Fruit fly (Drosophila melanogaster): ENCODE measurements around the gene Cht7.
A peak's percentile ranks its signal among the peaks of the same experiment; 100 is the strongest.

The Cht7 gene

DNA sequence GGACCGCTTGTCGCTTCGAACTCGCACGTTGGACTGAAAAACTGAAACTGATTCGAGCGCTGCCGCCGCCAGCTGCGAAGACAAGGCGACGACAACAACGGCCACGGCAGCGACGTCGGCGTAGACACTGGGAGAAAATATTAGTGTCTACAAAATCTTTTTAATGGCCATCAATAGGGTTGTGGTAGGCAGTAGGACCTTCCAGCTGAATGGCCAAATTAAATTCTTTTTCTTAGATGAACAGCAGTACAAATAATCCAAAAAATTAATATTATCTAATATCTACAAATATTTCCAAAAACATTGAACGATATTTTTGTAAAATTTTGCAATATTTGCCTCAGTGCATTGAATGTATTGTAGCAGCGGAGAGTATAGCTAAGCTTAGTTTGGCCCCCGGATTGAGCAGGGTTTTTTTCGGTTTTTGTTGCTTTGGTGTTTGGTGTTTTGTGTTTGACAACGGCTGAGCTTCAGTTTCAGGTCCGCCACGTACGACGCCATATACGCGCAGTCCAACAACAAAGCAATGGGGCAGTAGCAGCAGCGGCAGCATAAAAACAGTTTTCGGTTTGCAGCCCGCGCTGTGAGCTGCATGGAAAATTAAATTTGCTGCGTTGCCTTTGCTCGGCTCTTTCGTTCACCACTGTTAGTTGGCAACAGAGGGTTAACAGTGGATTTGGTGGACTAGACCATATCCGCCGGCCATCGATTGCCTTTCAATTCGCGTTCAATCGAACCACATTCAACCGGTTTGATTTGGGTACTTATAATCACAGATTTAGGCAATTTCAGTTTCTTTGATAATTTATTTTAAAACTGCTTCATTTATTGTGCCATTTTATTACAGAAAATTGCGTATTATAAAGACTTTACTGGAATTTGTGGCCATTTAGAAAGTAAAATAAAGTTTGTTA, at the start of gene Cht7 (continued):
- TF ChIP-seq PHDP (tag; optimal IDR thresholded peaks at IDR 0.05) (peak; percentile 91), sob (GFP tag; IDR thresholded peaks at IDR 0.05) (peak; percentile 83), tna (GFP tag; IDR thresholded peaks at IDR 0.05; ENCODE audit: partially characterized antibody) (no peak), crc (GFP tag; optimal IDR thresholded peaks at IDR 0.05) (peak; percentile 45), hbn (GFP tag; IDR thresholded peaks at IDR 0.05; ENCODE audit: partially characterized antibody) (no peak), nmo (GFP tag; optimal IDR thresholded peaks at IDR 0.05) (peak; percentile 92), CG14014 (GFP tag; IDR thresholded peaks at IDR 0.05) (peak; percentile 74), CG16813 (GFP tag; IDR thresholded peaks at IDR 0.05; ENCODE audit: partially characterized antibody) (no peak), ems (GFP tag; optimal IDR thresholded peaks at IDR 0.05) (peak; percentile 61), CTCF (GFP tag; optimal IDR thresholded peaks at IDR 0.05) (peak; percentile 18), Lhr (GFP tag; optimal IDR thresholded peaks at IDR 0.05) (peak; percentile 65), trh (GFP tag; optimal IDR thresholded peaks at IDR 0.05) (peak; percentile 64), NC2α (GFP tag; optimal IDR thresholded peaks at IDR 0.05) (peak; percentile 50), rib (GFP tag; IDR thresholded peaks at IDR 0.05) (peak; percentile 42; the same call in 1 of the 2 replicates), ato (GFP tag; IDR thresholded peaks at IDR 0.05; ENCODE audit: partially characterized antibody) (no peak), Ets65A (GFP tag) (peak; percentile 92), CG8478 (optimal IDR thresholded peaks at IDR 0.05) (no peak), CG13424 (tag; optimal IDR thresholded peaks at IDR 0.05) (peak; percentile 93), CG11696 (GFP tag; IDR thresholded peaks at IDR 0.05) (peak; percentile 43; the same call in 1 of the 2 replicates), Ada2b (GFP tag; IDR thresholded peaks at IDR 0.05) (peak; percentile 79), dysf (GFP tag; IDR thresholded peaks at IDR 0.05) (peak; percentile 91), CG14860 (GFP tag; IDR thresholded peaks at IDR 0.05; ENCODE audit: partially characterized antibody) (no peak), H2.0 (GFP tag; IDR thresholded peaks at IDR 0.05) (peak; percentile 77), Oli (tag; optimal IDR thresholded peaks at IDR 0.05) (peak; percentile 91), CG12104 (GFP tag; optimal IDR thresholded peaks at IDR 0.05) (peak; percentile 53), bab2 (GFP tag; optimal IDR thresholded peaks at IDR 0.05) (peak; percentile 66), Meics (GFP tag; optimal IDR thresholded peaks at IDR 0.05) (peak; percentile 83), MBD-R2 (GFP tag; IDR thresholded peaks at IDR 0.05) (peak; percentile 49), CG9215 (GFP tag; IDR thresholded peaks at IDR 0.05) (peak; percentile 74), CG9797 (GFP tag; optimal IDR thresholded peaks at IDR 0.05) (peak; percentile 2), CG14441 (GFP tag; IDR thresholded peaks at IDR 0.05) (peak; percentile 85), CG6813 (GFP tag; optimal IDR thresholded peaks at IDR 0.05) (peak; percentile 78), gfzf (GFP tag; optimal IDR thresholded peaks at IDR 0.05) (no peak), unpg (GFP tag; optimal IDR thresholded peaks at IDR 0.05) (peak; percentile 90), Dp (GFP tag; optimal IDR thresholded peaks at IDR 0.05) (no peak), sr (GFP tag; IDR thresholded peaks at IDR 0.05) (no peak), Nf-YC (tag; optimal IDR thresholded peaks at IDR 0.05) (peak; percentile 77), H15 (GFP tag; IDR thresholded peaks at IDR 0.05) (peak; percentile 76; the same call in 2 of the 3 replicates), ken (GFP tag; IDR thresholded peaks at IDR 0.05) (peak; percentile 76), Spps (tag; optimal IDR thresholded peaks at IDR 0.05) (peak; percentile 49), danr (GFP tag; IDR thresholded peaks at IDR 0.05) (no peak; the same call in 1 of the 2 replicates), sd (tag; optimal IDR thresholded peaks at IDR 0.05) (peak; percentile 72), pho (GFP tag; optimal IDR thresholded peaks at IDR 0.05) (peak; percentile 58), CG17568 (GFP tag; optimal IDR thresholded peaks at IDR 0.05) (peak; percentile 83), lilli (GFP tag; optimal IDR thresholded peaks at IDR 0.05) (peak; percentile 90), tll (GFP tag; optimal IDR thresholded peaks at IDR 0.05) (no peak), wdn (GFP tag; IDR thresholded peaks at IDR 0.05) (peak; percentile 65; the same call in 1 of the 2 replicates), lola (GFP tag; optimal IDR thresholded peaks at IDR 0.05) (peak in 1 of 3 experiments; percentile 83), CG9727 (GFP tag; optimal IDR thresholded peaks at IDR 0.05) (peak; percentile 87)

Measured in whole organism, embryonic.